Worm (Caenorhabditis elegans): Measurements from ENCODE around the gene plc-1.

DNA sequence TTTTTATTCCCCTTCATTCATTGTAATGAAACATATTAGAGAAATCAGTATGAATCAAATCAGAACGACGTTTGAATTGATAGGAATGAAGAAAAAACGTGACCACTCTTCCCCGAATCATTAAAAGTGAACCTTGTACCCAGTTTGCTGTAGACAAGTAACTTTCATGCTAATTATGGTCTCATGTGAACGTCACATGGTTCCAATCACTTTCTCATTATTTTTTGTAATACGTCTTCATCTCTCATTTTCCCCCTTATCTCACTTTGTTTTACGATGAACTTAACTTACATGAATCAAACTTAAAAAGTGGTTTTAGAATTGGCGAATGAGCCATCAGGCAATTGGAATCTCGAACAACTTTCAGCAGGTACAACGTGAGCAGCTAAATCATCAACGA, 65.7 kb downstream of the plc-1 start:
- no peak for TF ChIP-seq ets-4 (tag; optimal IDR thresholded peaks at IDR 0.05)
- no peak for TF ChIP-seq nhr-11 (tag; optimal IDR thresholded peaks at IDR 0.05)
- no peak for TF ChIP-seq eyg-1 (tag; optimal IDR thresholded peaks at IDR 0.05)
- TF ChIP-seq odd-2 (tag; optimal IDR thresholded peaks at IDR 0.05): no peak
- no peak for TF ChIP-seq tbx-2 (tag; optimal IDR thresholded peaks at IDR 0.05)
- no peak for TF ChIP-seq fkh-6 (tag; optimal IDR thresholded peaks at IDR 0.05)

Data from whole organism, late embryonic.